Worm (Caenorhabditis elegans): ENCODE measurements around the gene unc-8.

DNA sequence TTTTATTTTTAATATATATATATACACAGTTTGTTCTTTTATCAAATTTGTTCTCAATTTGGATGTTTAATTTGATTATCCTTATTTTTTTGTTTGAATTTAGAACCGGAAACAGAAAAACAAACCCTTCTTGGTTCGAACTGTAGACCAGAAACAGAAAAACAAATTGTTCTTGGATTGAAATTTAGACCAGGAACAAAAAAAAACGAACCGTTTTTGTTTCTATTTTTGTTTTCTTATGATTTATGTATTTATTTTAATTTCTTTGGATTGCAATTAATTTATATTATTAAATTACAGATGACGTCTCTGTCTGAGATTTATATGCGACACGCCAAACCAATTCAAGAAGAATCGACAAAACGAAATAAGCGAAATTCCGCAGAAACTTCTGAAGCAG, 21.6 kb upstream of the unc-8 start, which contains the start of gene C42D4.19:
- TF ChIP-seq ceh-34 (tag; optimal IDR thresholded peaks at IDR 0.05): no peak
- no peak for TF ChIP-seq dve-1 (tag; optimal IDR thresholded peaks at IDR 0.05)
- no peak for TF ChIP-seq C08G9.2 (tag; optimal IDR thresholded peaks at IDR 0.05)
- TF ChIP-seq ama-1 (optimal IDR thresholded peaks at IDR 0.05): no peak
- TF ChIP-seq pqm-1 (tag; optimal IDR thresholded peaks at IDR 0.05): no peak
- no peak for TF ChIP-seq ceh-6 (GFP tag; optimal IDR thresholded peaks at IDR 0.05)
- no peak for TF ChIP-seq fkh-10 (GFP tag; optimal IDR thresholded peaks at IDR 0.05)
